Worm (Caenorhabditis elegans): ENCODE data around the gene pmk-1.

pmk-1 gene

ce11 chrIV:8142735-8143550, 5.7 kb upstream of the pmk-1 start, which contains the start of gene pmk-2:
TSS of gene pmk-2 (plus strand) at chrIV:8143500.
- TF ChIP-seq rbr-2 (tag; optimal IDR thresholded peaks at IDR 0.05) = no peak
- no peak for TF ChIP-seq ceh-62 (tag; optimal IDR thresholded peaks at IDR 0.05)
- no peak for TF ChIP-seq ceh-32 (tag; optimal IDR thresholded peaks at IDR 0.05; ENCODE audit: poor library complexity)
- no peak for TF ChIP-seq madf-9 (GFP tag; conservative IDR thresholded peaks at IDR 0.05)
- TF ChIP-seq saeg-2 (GFP tag; IDR thresholded peaks at IDR 0.05) = no peak
- TF ChIP-seq nhr-48 (tag; optimal IDR thresholded peaks at IDR 0.05) = no peak
- TF ChIP-seq zip-2 (tag; optimal IDR thresholded peaks at IDR 0.05) = no peak
- TF ChIP-seq hif-1 (tag; optimal IDR thresholded peaks at IDR 0.05) = no peak
- peak; percentile 79 for TF ChIP-seq aha-1 (tag)
- TF ChIP-seq hlh-30 (tag; optimal IDR thresholded peaks at IDR 0.05; ENCODE audit: insufficient read depth) = no peak
- no peak for TF ChIP-seq zip-11 (GFP tag; IDR thresholded peaks at IDR 0.05)
- TF ChIP-seq F10B5.3 (tag; optimal IDR thresholded peaks at IDR 0.05) = no peak
- no peak for TF ChIP-seq nhr-6 (tag; optimal IDR thresholded peaks at IDR 0.05)
- no peak for TF ChIP-seq vab-7 (GFP tag; IDR thresholded peaks at IDR 0.05)
- TF ChIP-seq aly-2 (tag; optimal IDR thresholded peaks at IDR 0.05) = no peak
- TF ChIP-seq nhr-237 (tag; optimal IDR thresholded peaks at IDR 0.05) = no peak
- no peak for TF ChIP-seq snpc-4 (tag; optimal IDR thresholded peaks at IDR 0.05)
- TF ChIP-seq T20F7.1 (GFP tag; optimal IDR thresholded peaks at IDR 0.05) = peak; percentile 26
- TF ChIP-seq snpc-1.2 (GFP tag; IDR thresholded peaks at IDR 0.05) = no peak
- TF ChIP-seq unc-130 (GFP tag; optimal IDR thresholded peaks at IDR 0.05) = no peak
- no peak for TF ChIP-seq nhr-102 (tag; optimal IDR thresholded peaks at IDR 0.05)
- no peak for TF ChIP-seq tra-1 (GFP tag; IDR thresholded peaks at IDR 0.05)
- no peak for TF ChIP-seq mes-2 (tag; optimal IDR thresholded peaks at IDR 0.05; ENCODE audit: poor library complexity, severe bottlenecking)
- no peak for TF ChIP-seq Y48G9A.11 (GFP tag; IDR thresholded peaks at IDR 0.05)
- no peak for TF ChIP-seq fos-1 (tag; optimal IDR thresholded peaks at IDR 0.05)
- TF ChIP-seq daf-16 (GFP tag; optimal IDR thresholded peaks at IDR 0.05) = no peak
- TF ChIP-seq daf-16 (tag; optimal IDR thresholded peaks at IDR 0.05) = peak; percentile 83
- TF ChIP-seq daf-19 (GFP tag; conservative IDR thresholded peaks at IDR 0.05) = no peak
- no peak for TF ChIP-seq Y105C5A.15 (GFP tag; IDR thresholded peaks at IDR 0.05)
- no peak for TF ChIP-seq attf-4 (tag; optimal IDR thresholded peaks at IDR 0.05)
- TF ChIP-seq jun-1 (tag; optimal IDR thresholded peaks at IDR 0.05) = no peak
- peak; percentile 37 for TF ChIP-seq mep-1 (tag; optimal IDR thresholded peaks at IDR 0.05)
- TF ChIP-seq lin-1 (GFP tag; IDR thresholded peaks at IDR 0.05) = no peak
- no peak for TF ChIP-seq dpl-1 (GFP tag; optimal IDR thresholded peaks at IDR 0.05)
- peak in 1 of 2 experiments; percentile 18 for TF ChIP-seq mdl-1 (tag; optimal IDR thresholded peaks at IDR 0.05)
- TF ChIP-seq lin-39 (tag; optimal IDR thresholded peaks at IDR 0.05) = no peak
- TF ChIP-seq sdz-12 (GFP tag; optimal IDR thresholded peaks at IDR 0.05) = no peak
- TF ChIP-seq daf-12 (tag; optimal IDR thresholded peaks at IDR 0.05) = no peak
- no peak for TF ChIP-seq hmg-1.1 (GFP tag; IDR thresholded peaks at IDR 0.05)
- no peak for TF ChIP-seq zfp-3 (GFP tag; conservative IDR thresholded peaks at IDR 0.05)
- no peak for TF ChIP-seq cey-2 (tag; optimal IDR thresholded peaks at IDR 0.05; ENCODE audit: borderline replicate concordance, insufficient read depth)
- TF ChIP-seq lsy-2 (tag; optimal IDR thresholded peaks at IDR 0.05) = peak in 1 of 2 experiments; percentile 22
- no peak for TF ChIP-seq lir-3 (tag; optimal IDR thresholded peaks at IDR 0.05)
- TF ChIP-seq ctbp-1 (GFP tag; IDR thresholded peaks at IDR 0.05) = no peak
- TF ChIP-seq dmd-9 (GFP tag; IDR thresholded peaks at IDR 0.05) = no peak
- TF ChIP-seq daf-8 (GFP tag; IDR thresholded peaks at IDR 0.05) = no peak
- no peak for TF ChIP-seq Y75B8A.6 (GFP tag; IDR thresholded peaks at IDR 0.05)
- no peak for TF ChIP-seq ceh-28 (tag; optimal IDR thresholded peaks at IDR 0.05)
- no peak for TF ChIP-seq lin-13 (GFP tag; optimal IDR thresholded peaks at IDR 0.05)
- peak; percentile 47 for TF ChIP-seq nhr-77 (tag; optimal IDR thresholded peaks at IDR 0.05)
- no peak for TF ChIP-seq mdt-29 (GFP tag; IDR thresholded peaks at IDR 0.05)

Data from whole organism, L4 larva.